Fruit fly (Drosophila melanogaster): ENCODE measurements around the gene Sfp24Bd.

Sfp24Bd gene

dm6 chr2L:3618818-3619362 lies 50.0 kb downstream of the Sfp24Bd start, which contains the start of gene Ugt36A1:
Ugt36A1 (plus strand) TSS chr2L:3619097.
- TF ChIP-seq cnc (optimal IDR thresholded peaks at IDR 0.05): peak in 1 of 2 experiments; percentile 77
- TF ChIP-seq CG11617 (GFP tag; optimal IDR thresholded peaks at IDR 0.05): no peak
- TF ChIP-seq cic (GFP tag; optimal IDR thresholded peaks at IDR 0.05): peak; percentile 88
- peak; percentile 20 for TF ChIP-seq bab1 (GFP tag; optimal IDR thresholded peaks at IDR 0.05)
